Worm (Caenorhabditis elegans): ENCODE measurements around the gene lmd-5.

- TF ChIP-seq ceh-24 (tag; optimal IDR thresholded peaks at IDR 0.05) = no peak
- TF ChIP-seq ama-1 (optimal IDR thresholded peaks at IDR 0.05) = no peak
- no peak for TF ChIP-seq F13H6.1 (tag; optimal IDR thresholded peaks at IDR 0.05)
- TF ChIP-seq nfya-1 (tag; optimal IDR thresholded peaks at IDR 0.05) = no peak
- no peak for TF ChIP-seq tbx-2 (tag; optimal IDR thresholded peaks at IDR 0.05)
- no peak for TF ChIP-seq fkh-10 (GFP tag; optimal IDR thresholded peaks at IDR 0.05)
- TF ChIP-seq gmeb-2 (tag; optimal IDR thresholded peaks at IDR 0.05) = no peak
- no peak for TF ChIP-seq unc-3 (GFP tag; conservative IDR thresholded peaks at IDR 0.05)
- no peak for TF ChIP-seq unc-3 (tag; optimal IDR thresholded peaks at IDR 0.05)
- TF ChIP-seq ceh-48 (tag; optimal IDR thresholded peaks at IDR 0.05) = no peak
- no peak for TF ChIP-seq pax-1 (tag; optimal IDR thresholded peaks at IDR 0.05)
- no peak for TF ChIP-seq ceh-9 (tag; optimal IDR thresholded peaks at IDR 0.05)
- TF ChIP-seq elt-4 (tag; optimal IDR thresholded peaks at IDR 0.05) = no peak
- no peak for TF ChIP-seq ceh-18 (tag; optimal IDR thresholded peaks at IDR 0.05)
Measured at ce11 chrV:7147370-7147769, 23.9 kb downstream of the lmd-5 start, which contains the start of gene ugt-38.
